Worm (Caenorhabditis elegans): ENCODE data around the gene twk-13.
A peak's percentile ranks its signal among the peaks of the same experiment; 100 is the strongest.

Gene twk-13

DNA sequence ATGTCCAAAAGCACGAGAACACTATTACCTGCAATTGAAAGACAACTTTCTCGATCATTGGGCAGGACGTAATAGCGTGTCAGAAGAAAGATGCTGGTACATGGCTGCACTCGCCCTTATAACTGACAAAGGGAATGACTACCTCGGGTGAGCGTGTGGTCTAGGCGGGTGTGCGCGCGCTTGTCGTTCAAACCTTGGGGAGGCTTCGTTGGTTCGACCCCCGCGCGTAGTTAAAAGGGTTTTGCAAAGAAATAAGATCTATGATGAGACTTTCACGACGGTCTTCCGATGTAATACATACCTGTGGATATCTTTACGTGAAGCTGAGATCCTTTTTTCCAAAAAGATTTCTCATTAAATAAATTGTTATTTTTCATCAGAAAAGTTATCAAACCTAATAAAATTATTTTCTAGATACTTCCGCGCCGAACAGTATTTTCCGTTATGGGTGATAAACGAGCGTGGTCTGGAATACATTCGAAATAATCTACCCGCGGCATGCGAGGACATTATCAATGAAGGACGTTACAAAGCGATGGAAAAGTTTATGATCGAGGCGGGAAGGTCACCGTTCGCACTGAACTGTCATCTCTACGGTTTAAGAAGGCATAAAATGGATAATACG, 34.2 kb downstream of the twk-13 start:
- TF ChIP-seq sea-1 (GFP tag; conservative IDR thresholded peaks at IDR 0.05) (peak; percentile 100), scrt-1 (GFP tag; IDR thresholded peaks at IDR 0.05) (peak; percentile 100), aly-1 (tag; optimal IDR thresholded peaks at IDR 0.05) (peak; percentile 100), ceh-13 (GFP tag; optimal IDR thresholded peaks at IDR 0.05) (peak; percentile 100), B0310.2 (tag; optimal IDR thresholded peaks at IDR 0.05) (peak; percentile 100), ets-7 (tag; optimal IDR thresholded peaks at IDR 0.05) (peak; percentile 99), ceh-36 (tag; optimal IDR thresholded peaks at IDR 0.05) (peak; percentile 98), F13C5.2 (tag; optimal IDR thresholded peaks at IDR 0.05) (peak; percentile 100), ama-1 (optimal IDR thresholded peaks at IDR 0.05) (peak; percentile 87), tbx-37 (GFP tag; conservative IDR thresholded peaks at IDR 0.05) (peak; percentile 100), hnd-1 (tag; optimal IDR thresholded peaks at IDR 0.05) (peak; percentile 98), hmg-4 (GFP tag; optimal IDR thresholded peaks at IDR 0.05) (peak; percentile 100), pes-1 (GFP tag; IDR thresholded peaks at IDR 0.05) (peak; percentile 99), flt-1 (GFP tag; IDR thresholded peaks at IDR 0.05) (peak; percentile 100), hmbx-1 (tag; optimal IDR thresholded peaks at IDR 0.05) (peak; percentile 96), tra-4 (tag; optimal IDR thresholded peaks at IDR 0.05) (peak; percentile 99), tbx-11 (GFP tag; IDR thresholded peaks at IDR 0.05) (peak; percentile 100)

DNA sequence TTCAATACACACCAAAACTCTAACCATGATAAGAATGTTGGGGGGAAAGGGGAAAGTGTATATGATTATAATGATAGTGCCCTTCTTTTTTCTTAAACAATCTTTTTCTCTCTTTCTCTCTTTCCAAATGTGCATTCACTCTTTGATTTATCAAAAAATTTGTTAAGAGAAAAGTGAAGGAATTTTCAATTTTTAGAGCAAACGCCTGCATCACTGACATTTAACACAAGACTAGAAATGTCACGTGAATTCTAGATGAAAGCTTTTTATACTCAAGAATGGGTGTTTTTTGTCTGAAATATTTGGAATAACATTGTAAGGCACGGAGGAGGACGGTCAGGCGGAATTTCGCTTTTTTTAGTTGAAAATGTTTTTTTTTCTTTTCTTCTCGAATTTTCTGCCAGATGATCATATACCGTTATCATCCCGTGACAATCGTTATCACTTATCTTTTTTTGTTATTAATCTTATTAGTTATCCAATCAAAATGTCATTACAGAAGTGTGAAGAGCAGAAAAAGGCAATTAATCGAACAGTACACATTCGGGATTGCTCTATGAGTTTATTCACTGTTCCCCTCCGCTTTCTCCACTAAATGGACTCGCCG, 35.7 kb downstream of the twk-13 start, which contains the start of the genes frm-7 and F55C5.17:
Gene frm-7, plus strand, starts transcription at position 500 of the 607 bp plus-strand sequence.
Gene F55C5.17, plus strand, starts transcription at position 557 of the 607 bp plus-strand sequence.
- TF ChIP-seq hmg-4 (GFP tag; optimal IDR thresholded peaks at IDR 0.05) (no peak), ets-7 (tag; optimal IDR thresholded peaks at IDR 0.05) (no peak), tbx-11 (GFP tag; IDR thresholded peaks at IDR 0.05) (no peak), tbx-37 (GFP tag; conservative IDR thresholded peaks at IDR 0.05) (no peak), F13C5.2 (tag; optimal IDR thresholded peaks at IDR 0.05) (no peak), ama-1 (optimal IDR thresholded peaks at IDR 0.05) (no peak), pes-1 (GFP tag; IDR thresholded peaks at IDR 0.05) (no peak), hmbx-1 (tag; optimal IDR thresholded peaks at IDR 0.05) (no peak), aly-1 (tag; optimal IDR thresholded peaks at IDR 0.05) (no peak), hnd-1 (tag; optimal IDR thresholded peaks at IDR 0.05) (no peak), ceh-13 (GFP tag; optimal IDR thresholded peaks at IDR 0.05) (no peak), B0310.2 (tag; optimal IDR thresholded peaks at IDR 0.05) (no peak), ceh-36 (tag; optimal IDR thresholded peaks at IDR 0.05) (no peak), tra-4 (tag; optimal IDR thresholded peaks at IDR 0.05) (no peak), scrt-1 (GFP tag; IDR thresholded peaks at IDR 0.05) (no peak), sea-1 (GFP tag; conservative IDR thresholded peaks at IDR 0.05) (no peak), flt-1 (GFP tag; IDR thresholded peaks at IDR 0.05) (no peak)

DNA sequence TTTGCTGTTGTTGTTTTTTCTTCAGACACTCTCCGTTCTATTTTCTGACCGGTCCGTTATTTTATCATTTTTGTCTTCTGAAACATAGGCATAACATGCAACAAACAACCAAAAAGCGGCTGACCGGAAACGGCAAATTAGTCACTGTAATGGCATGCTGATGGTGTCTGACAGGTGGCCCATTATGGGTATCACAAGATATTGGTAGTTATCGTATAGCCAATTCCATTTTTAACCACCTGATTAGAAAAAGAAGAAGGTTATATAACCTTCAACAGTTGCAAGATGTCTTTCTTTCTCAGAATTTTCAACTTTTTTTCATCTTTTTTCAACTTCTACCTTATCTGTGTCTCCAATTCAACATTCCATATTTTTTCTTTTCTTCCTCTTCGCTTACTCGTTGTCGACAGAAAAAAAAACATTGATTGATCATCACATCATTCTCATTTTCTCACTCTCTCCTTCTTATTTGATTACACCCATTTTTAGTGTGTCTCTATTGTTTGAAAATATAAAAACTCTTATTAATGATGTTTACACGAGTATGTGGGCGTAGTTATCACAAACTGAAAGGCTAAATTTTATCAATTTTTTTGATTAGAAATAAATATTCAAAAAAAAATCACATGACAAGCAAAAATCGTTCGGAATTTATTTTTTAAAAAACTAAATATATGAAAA, 36.9 kb downstream of the twk-13 start:
- TF ChIP-seq scrt-1 (GFP tag; IDR thresholded peaks at IDR 0.05) = no peak

DNA sequence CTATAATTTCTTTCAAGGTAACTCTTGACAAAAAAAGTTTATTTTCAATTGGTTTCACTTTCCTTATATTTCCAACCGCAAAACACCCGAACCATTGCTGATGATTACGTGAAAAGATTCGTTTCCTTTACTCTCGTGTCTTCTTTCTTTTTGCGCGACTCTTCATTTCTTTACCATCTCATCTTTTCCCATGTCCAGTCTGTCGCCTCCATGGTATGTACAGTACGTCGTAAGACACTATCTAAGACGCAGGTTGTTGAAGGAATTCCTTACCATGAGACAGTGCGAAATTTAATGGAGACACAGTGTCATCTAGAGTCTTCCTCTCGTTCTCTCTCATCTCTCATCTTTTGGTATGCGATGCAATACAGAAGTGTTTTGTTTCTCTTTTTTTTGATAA, 37.6 kb downstream of the twk-13 start:
- TF ChIP-seq B0310.2 (tag; optimal IDR thresholded peaks at IDR 0.05) (no peak), ceh-13 (GFP tag; optimal IDR thresholded peaks at IDR 0.05) (no peak), F13C5.2 (tag; optimal IDR thresholded peaks at IDR 0.05) (no peak), aly-1 (tag; optimal IDR thresholded peaks at IDR 0.05) (no peak), ceh-36 (tag; optimal IDR thresholded peaks at IDR 0.05) (no peak), tbx-37 (GFP tag; conservative IDR thresholded peaks at IDR 0.05) (no peak), hmg-4 (GFP tag; optimal IDR thresholded peaks at IDR 0.05) (no peak), hmbx-1 (tag; optimal IDR thresholded peaks at IDR 0.05) (no peak), ama-1 (optimal IDR thresholded peaks at IDR 0.05) (no peak), flt-1 (GFP tag; IDR thresholded peaks at IDR 0.05) (no peak), ets-7 (tag; optimal IDR thresholded peaks at IDR 0.05) (no peak), scrt-1 (GFP tag; IDR thresholded peaks at IDR 0.05) (no peak), tbx-11 (GFP tag; IDR thresholded peaks at IDR 0.05) (no peak), sea-1 (GFP tag; conservative IDR thresholded peaks at IDR 0.05) (no peak), tra-4 (tag; optimal IDR thresholded peaks at IDR 0.05) (no peak)

DNA sequence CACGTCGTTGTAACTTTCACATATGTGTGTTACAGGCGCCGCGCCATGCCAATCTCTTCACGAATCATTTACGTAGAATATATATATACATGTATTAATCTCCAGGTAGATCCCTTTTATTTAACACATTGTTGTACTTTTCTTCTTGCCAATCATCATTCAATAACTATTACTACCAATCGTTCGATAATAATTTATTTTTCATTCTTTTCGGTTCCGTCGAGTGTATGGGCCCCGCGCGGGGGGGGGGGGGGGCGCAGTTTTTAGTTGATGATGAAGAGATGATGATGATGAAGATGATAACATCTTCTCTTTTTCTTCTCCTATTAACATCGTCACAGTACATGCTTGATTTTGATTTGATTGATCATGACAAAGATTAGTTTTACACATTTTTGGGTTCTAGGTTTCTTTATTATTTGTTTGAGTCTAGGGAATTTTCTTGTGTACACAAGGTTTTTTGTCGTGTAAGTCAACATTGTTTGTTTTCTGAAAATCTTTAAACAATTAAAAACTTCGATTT, 38.5 kb downstream of the twk-13 start:
- TF ChIP-seq hmbx-1 (tag; optimal IDR thresholded peaks at IDR 0.05) = no peak
- TF ChIP-seq ama-1 (optimal IDR thresholded peaks at IDR 0.05) = no peak
- no peak for TF ChIP-seq ceh-13 (GFP tag; optimal IDR thresholded peaks at IDR 0.05)
- no peak for TF ChIP-seq sea-1 (GFP tag; conservative IDR thresholded peaks at IDR 0.05)
- TF ChIP-seq ceh-36 (tag; optimal IDR thresholded peaks at IDR 0.05) = no peak

DNA sequence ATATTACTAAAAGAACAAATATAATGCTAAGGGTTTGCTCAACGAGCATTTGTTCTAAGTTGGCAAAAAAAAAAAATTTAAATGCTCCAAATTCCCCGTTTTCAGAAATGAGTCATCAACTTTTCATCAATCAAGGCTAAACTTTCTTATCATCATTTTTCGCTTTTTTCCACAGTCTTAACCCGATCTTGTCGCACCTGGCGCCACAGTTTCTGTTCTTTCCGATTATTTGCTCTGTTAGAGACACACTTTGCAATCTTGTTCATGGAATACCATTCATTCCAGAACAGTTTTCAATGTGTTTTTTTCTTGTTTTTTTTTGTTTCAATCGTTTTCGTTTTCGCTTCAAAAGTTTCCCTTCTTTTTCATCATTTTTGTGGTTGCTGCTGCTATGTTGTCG, 39.6 kb downstream of the twk-13 start:
- no peak for TF ChIP-seq hmbx-1 (tag; optimal IDR thresholded peaks at IDR 0.05)
- TF ChIP-seq pes-1 (GFP tag; IDR thresholded peaks at IDR 0.05) = no peak
- no peak for TF ChIP-seq tbx-11 (GFP tag; IDR thresholded peaks at IDR 0.05)
- TF ChIP-seq F13C5.2 (tag; optimal IDR thresholded peaks at IDR 0.05) = no peak
- no peak for TF ChIP-seq B0310.2 (tag; optimal IDR thresholded peaks at IDR 0.05)
- TF ChIP-seq tbx-37 (GFP tag; conservative IDR thresholded peaks at IDR 0.05) = no peak
- TF ChIP-seq ceh-36 (tag; optimal IDR thresholded peaks at IDR 0.05) = no peak
- TF ChIP-seq aly-1 (tag; optimal IDR thresholded peaks at IDR 0.05) = no peak
- no peak for TF ChIP-seq ets-7 (tag; optimal IDR thresholded peaks at IDR 0.05)
- TF ChIP-seq ama-1 (optimal IDR thresholded peaks at IDR 0.05) = no peak
- TF ChIP-seq tra-4 (tag; optimal IDR thresholded peaks at IDR 0.05) = no peak
- no peak for TF ChIP-seq sea-1 (GFP tag; conservative IDR thresholded peaks at IDR 0.05)
- TF ChIP-seq ceh-13 (GFP tag; optimal IDR thresholded peaks at IDR 0.05) = no peak
- no peak for TF ChIP-seq hmg-4 (GFP tag; optimal IDR thresholded peaks at IDR 0.05)
- TF ChIP-seq scrt-1 (GFP tag; IDR thresholded peaks at IDR 0.05) = no peak
- no peak for TF ChIP-seq hnd-1 (tag; optimal IDR thresholded peaks at IDR 0.05)
- no peak for TF ChIP-seq flt-1 (GFP tag; IDR thresholded peaks at IDR 0.05)

Measured in whole organism, early embryonic.